Worm (Caenorhabditis elegans) whole organism, L4 larva: Measurements from ENCODE around the gene osta-2.
A peak's percentile ranks its signal among the peaks of the same experiment; 100 is the strongest.

Experiments
- F26F4.8 ChIP-seq: fragments of 200-800 bp; sonication (Bioruptor generic); conservative IDR thresholded peaks from 2 replicates; pipeline ENCODE4 v1.3.6; 2022; ENCODE audit warnings: missing genetic modification characterization, missing compliant biosample characterization
- R02D3.7 ChIP-seq: fragments of 150-350 bp; sonication (generic microtip); optimal IDR thresholded peaks from 3 replicates; lab custom pipeline; 2014; ENCODE audit warnings: missing biosample characterization, missing genetic modification characterization
- Y75B8A.6 ChIP-seq: fragments of 200-800 bp; sonication (Bioruptor generic); IDR thresholded peaks from 2 replicates; pipeline ENCODE4 v1.3.6; 2022; ENCODE audit warnings: missing genetic modification reagents, missing genetic modification characterization, missing compliant biosample characterization
- ZK337.2 ChIP-seq: fragments of 200-800 bp; sonication (Bioruptor generic); IDR thresholded peaks from 2 replicates; pipeline ENCODE4 v1.3.6; 2022; ENCODE audit warnings: missing genetic modification reagents, missing genetic modification characterization, missing compliant biosample characterization
- aha-1 ChIP-seq: fragments of 150-350 bp; peaks from one replicate; lab custom pipeline; 2014; ENCODE audit warnings: missing biosample characterization, missing genetic modification characterization
- aly-2 ChIP-seq: sonication (generic microtip); optimal IDR thresholded peaks from 2 replicates; lab custom pipeline; 2018; ENCODE audit warnings: missing biosample characterization, missing genetic modification characterization
- ama-1 ChIP-seq: fragments of 150-350 bp; optimal IDR thresholded peaks from 2 replicates; lab custom pipeline; 2014; ENCODE audit warnings: inconsistent platforms, mixed read lengths
- arid-1 ChIP-seq: fragments of 200-800 bp; sonication (Bioruptor generic); conservative IDR thresholded peaks from 2 replicates; pipeline ENCODE4 v1.3.6; 2022; ENCODE audit warnings: missing genetic modification reagents, missing genetic modification characterization, missing compliant biosample characterization
- attf-4 ChIP-seq: sonication (generic microtip); optimal IDR thresholded peaks from 3 replicates; lab custom pipeline; 2017; ENCODE audit warnings: missing biosample characterization, missing genetic modification characterization
- ceh-20 ChIP-seq: fragments of 200-800 bp; sonication (Bioruptor generic); IDR thresholded peaks from 2 replicates; pipeline ENCODE4 v1.3.6; 2022; ENCODE audit warnings: missing genetic modification reagents, missing genetic modification characterization, missing compliant biosample characterization
- ceh-44 ChIP-seq: fragments of 200-800 bp; sonication (Bioruptor generic); IDR thresholded peaks from 2 replicates; pipeline ENCODE4 v1.3.6; 2022; ENCODE audit warnings: missing genetic modification reagents, missing genetic modification characterization, missing compliant biosample characterization
- ceh-62 ChIP-seq: sonication (generic microtip); optimal IDR thresholded peaks from 2 replicates; lab custom pipeline; 2017; ENCODE audit warnings: missing biosample characterization, missing genetic modification characterization
- ceh-82 ChIP-seq: sonication (generic microtip); optimal IDR thresholded peaks from 2 replicates; lab custom pipeline; 2017; ENCODE audit warnings: missing biosample characterization, missing genetic modification characterization
- ctbp-1 ChIP-seq: fragments of 200-800 bp; sonication (Bioruptor generic); IDR thresholded peaks from 2 replicates; pipeline ENCODE4 v1.3.6; 2022; ENCODE audit warnings: missing genetic modification reagents, missing genetic modification characterization, missing compliant biosample characterization
- daf-12 ChIP-seq: fragments of 150-350 bp; optimal IDR thresholded peaks from 2 replicates; lab custom pipeline; 2014; ENCODE audit warnings: missing biosample characterization, missing genetic modification reagents, missing genetic modification characterization
- daf-8 ChIP-seq: fragments of 200-800 bp; sonication (Bioruptor generic); IDR thresholded peaks from 2 replicates; pipeline ENCODE4 v1.3.6; 2022; ENCODE audit warnings: missing genetic modification characterization, missing compliant biosample characterization
- dmd-9 ChIP-seq: fragments of 200-800 bp; sonication (Bioruptor generic); IDR thresholded peaks from 2 replicates; pipeline ENCODE4 v1.3.6; 2022; ENCODE audit warnings: missing genetic modification reagents, missing genetic modification characterization, missing compliant biosample characterization
- dpl-1 ChIP-seq: fragments of 150-350 bp; optimal IDR thresholded peaks from 2 replicates; lab custom pipeline; 2014; ENCODE audit warnings: missing biosample characterization, missing genetic modification reagents, missing genetic modification characterization
- egl-43 ChIP-seq: fragments of 200-800 bp; sonication (Bioruptor generic); IDR thresholded peaks from 2 replicates; pipeline ENCODE4 v1.3.6; 2022; ENCODE audit warnings: missing genetic modification reagents, missing genetic modification characterization, missing compliant biosample characterization
- gei-8 ChIP-seq: fragments of 200-800 bp; sonication (Bioruptor generic); optimal IDR thresholded peaks from 2 replicates; lab custom pipeline; 2018; ENCODE audit warnings: mild to moderate bottlenecking, missing genetic modification characterization, missing compliant biosample characterization
- hif-1 ChIP-seq, 2 experiments: sonication (generic microtip); optimal IDR thresholded peaks; 2 replicates each; lab custom pipeline; 2016 to 2017; ENCODE audit warnings: missing compliant biosample characterization in 2 of 2, missing genetic modification characterization in 2 of 2, missing genetic modification reagents in 2 of 2, missing genotype in 2 of 2, mild to moderate bottlenecking in 1 of 2
- hlh-11 ChIP-seq: fragments of 200-800 bp; sonication (Bioruptor generic); optimal IDR thresholded peaks from 2 replicates; lab custom pipeline; 2018; ENCODE audit warnings: mild to moderate bottlenecking, missing genetic modification characterization, missing compliant biosample characterization
- hmg-1.1 ChIP-seq: fragments of 200-800 bp; sonication (Bioruptor generic); IDR thresholded peaks from 2 replicates; pipeline ENCODE4 v1.3.6; 2022; ENCODE audit warnings: missing genetic modification reagents, missing genetic modification characterization, missing compliant biosample characterization
- lim-7 ChIP-seq: fragments of 200-800 bp; sonication (Bioruptor generic); IDR thresholded peaks from 2 replicates; pipeline ENCODE4 v1.3.6; 2022; ENCODE audit warnings: missing genetic modification characterization, missing compliant biosample characterization
- lin-1 ChIP-seq: fragments of 200-800 bp; sonication (Bioruptor generic); IDR thresholded peaks from 2 replicates; pipeline ENCODE4 v1.3.6; 2022; ENCODE audit warnings: missing genetic modification reagents, missing genetic modification characterization, missing compliant biosample characterization
- lin-15B ChIP-seq: fragments of 150-350 bp; sonication (generic microtip); optimal IDR thresholded peaks from 3 replicates; lab custom pipeline; 2014; ENCODE audit warnings: missing biosample characterization, missing genetic modification characterization
- lin-39 ChIP-seq: fragments of 150-350 bp; optimal IDR thresholded peaks from 2 replicates; lab custom pipeline; 2014; ENCODE audit warnings: missing biosample characterization, missing genetic modification reagents, missing genetic modification characterization
- madf-9 ChIP-seq: fragments of 200-800 bp; sonication (Bioruptor generic); conservative IDR thresholded peaks from 2 replicates; pipeline ENCODE4 v1.3.6; 2022; ENCODE audit warnings: missing genetic modification reagents, missing genetic modification characterization, missing compliant biosample characterization
- mdl-1 ChIP-seq, 2 experiments: fragments of 150-350 bp in 1 of 2; sonication (generic microtip) in 1 of 2; optimal IDR thresholded peaks; 2 replicates each; lab custom pipeline; 2014 to 2017; ENCODE audit warnings: missing biosample characterization in 2 of 2, missing genetic modification characterization in 2 of 2
- mdt-29 ChIP-seq: fragments of 200-800 bp; sonication (Bioruptor generic); IDR thresholded peaks from 2 replicates; pipeline ENCODE4 v1.3.6; 2022; ENCODE audit warnings: missing genetic modification reagents, missing genetic modification characterization, missing compliant biosample characterization
- mxl-2 ChIP-seq: fragments of 200-800 bp; sonication (Bioruptor generic); conservative IDR thresholded peaks from 2 replicates; pipeline ENCODE4 v1.3.6; 2022; ENCODE audit warnings: missing genetic modification reagents, missing genetic modification characterization, missing compliant biosample characterization
- nhr-102 ChIP-seq: sonication (generic microtip); optimal IDR thresholded peaks from 2 replicates; lab custom pipeline; 2016; ENCODE audit warnings: mild to moderate bottlenecking, missing genetic modification characterization, moderate library complexity, missing compliant biosample characterization
- nhr-111 ChIP-seq: fragments of 200-800 bp; sonication (Bioruptor generic); optimal IDR thresholded peaks from 2 replicates; lab custom pipeline; 2018; ENCODE audit warnings: mild to moderate bottlenecking, missing genetic modification characterization, missing compliant biosample characterization
- nhr-25 ChIP-seq: sonication (generic microtip); optimal IDR thresholded peaks from 2 replicates; lab custom pipeline; 2017; ENCODE audit warnings: missing genetic modification characterization, mild to moderate bottlenecking, missing compliant biosample characterization, antibody characterized with exemption, moderate library complexity, borderline replicate concordance; ENCODE audit not compliant: insufficient read depth
- nhr-28 ChIP-seq: fragments of 150-350 bp; optimal IDR thresholded peaks from 2 replicates; lab custom pipeline; 2014; ENCODE audit warnings: missing biosample characterization, missing genetic modification characterization
- nhr-48 ChIP-seq: sonication (generic microtip); optimal IDR thresholded peaks from 2 replicates; lab custom pipeline; 2016; ENCODE audit warnings: mild to moderate bottlenecking, missing genetic modification characterization, missing compliant biosample characterization
- nhr-6 ChIP-seq: fragments of 150-350 bp; optimal IDR thresholded peaks from 2 replicates; lab custom pipeline; 2014; ENCODE audit warnings: missing biosample characterization, missing genetic modification characterization
- nhr-77 ChIP-seq: fragments of 150-350 bp; optimal IDR thresholded peaks from 2 replicates; lab custom pipeline; 2014; ENCODE audit warnings: missing biosample characterization, missing genetic modification characterization
- php-3 ChIP-seq: fragments of 200-800 bp; sonication (Bioruptor generic); IDR thresholded peaks from 2 replicates; pipeline ENCODE4 v1.3.6; 2022; ENCODE audit warnings: missing genetic modification reagents, missing genetic modification characterization, missing compliant biosample characterization
- skn-1 ChIP-seq: fragments of 150-350 bp; optimal IDR thresholded peaks from 2 replicates; lab custom pipeline; 2014; ENCODE audit warnings: missing biosample characterization, missing genetic modification characterization
- spr-3 ChIP-seq: fragments of 200-800 bp; sonication (Bioruptor generic); optimal IDR thresholded peaks from 2 replicates; lab custom pipeline; 2018; ENCODE audit warnings: mild to moderate bottlenecking, missing genetic modification characterization, missing compliant biosample characterization
- tag-97 ChIP-seq: fragments of 200-800 bp; sonication (Bioruptor generic); IDR thresholded peaks from 2 replicates; pipeline ENCODE4 v1.3.6; 2022; ENCODE audit warnings: missing genetic modification characterization, missing compliant biosample characterization
- tra-1 ChIP-seq: fragments of 200-800 bp; sonication (Bioruptor generic); IDR thresholded peaks from 2 replicates; pipeline ENCODE4 v1.3.6; 2022; ENCODE audit warnings: missing genetic modification reagents, missing genetic modification characterization, missing compliant biosample characterization
- unc-130 ChIP-seq: sonication (generic microtip); optimal IDR thresholded peaks from 2 replicates; lab custom pipeline; 2016; ENCODE audit warnings: missing genetic modification reagents, missing genetic modification characterization, missing compliant biosample characterization
- unc-39 ChIP-seq: sonication (generic microtip); optimal IDR thresholded peaks from 2 replicates; lab custom pipeline; 2017; ENCODE audit warnings: missing biosample characterization, missing genetic modification characterization
- unc-62 ChIP-seq, 3 experiments: fragments of 150-350 bp in 1 of 3; sonication (generic microtip); optimal IDR thresholded peaks in 2 of 3; peaks in 1 of 3; 1 replicate in 1 of 3; 2 replicates in 2 of 3; lab custom pipeline; 2014 to 2017; ENCODE audit warnings: missing biosample characterization in 3 of 3, missing genetic modification characterization in 3 of 3, missing genetic modification reagents in 3 of 3, missing genotype in 1 of 3
- zip-2 ChIP-seq: fragments of 150-350 bp; optimal IDR thresholded peaks from 2 replicates; lab custom pipeline; 2014; ENCODE audit warnings: missing biosample characterization, missing genetic modification characterization
- ztf-7 ChIP-seq: fragments of 150-350 bp; optimal IDR thresholded peaks from 2 replicates; lab custom pipeline; 2014; ENCODE audit warnings: missing biosample characterization, missing genetic modification characterization

The osta-2 gene

DNA sequence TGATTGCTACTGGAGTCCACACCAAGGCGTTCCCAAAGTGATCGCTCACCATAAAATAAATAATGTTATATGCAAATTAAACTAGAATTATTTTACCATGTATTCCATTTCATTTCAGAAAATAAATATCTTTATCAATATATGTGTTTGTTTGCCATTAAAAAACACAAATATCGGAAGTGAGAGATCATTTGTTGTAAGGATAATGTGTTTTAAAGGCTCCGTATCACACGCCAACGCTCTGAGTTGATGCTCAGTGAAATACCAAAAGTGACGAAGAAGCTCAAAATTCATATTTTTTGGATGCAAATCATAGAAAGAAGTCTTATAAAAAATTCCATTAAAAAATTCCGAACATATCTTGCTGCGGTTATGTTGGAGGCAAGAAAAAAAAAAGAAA, 11.3 kb upstream of the osta-2 start:
- TF ChIP-seq unc-39 (tag; lab: Kevin White, UChicago) (no peak), unc-62 (GFP tag; optimal IDR thresholded peaks at IDR 0.05 in 1 of 2; lab: Kevin White, UChicago) (peak in 1 of 2 experiments; percentile 91), unc-62 (tag; optimal IDR thresholded peaks at IDR 0.05; lab: Kevin White, UChicago) (no peak)

DNA sequence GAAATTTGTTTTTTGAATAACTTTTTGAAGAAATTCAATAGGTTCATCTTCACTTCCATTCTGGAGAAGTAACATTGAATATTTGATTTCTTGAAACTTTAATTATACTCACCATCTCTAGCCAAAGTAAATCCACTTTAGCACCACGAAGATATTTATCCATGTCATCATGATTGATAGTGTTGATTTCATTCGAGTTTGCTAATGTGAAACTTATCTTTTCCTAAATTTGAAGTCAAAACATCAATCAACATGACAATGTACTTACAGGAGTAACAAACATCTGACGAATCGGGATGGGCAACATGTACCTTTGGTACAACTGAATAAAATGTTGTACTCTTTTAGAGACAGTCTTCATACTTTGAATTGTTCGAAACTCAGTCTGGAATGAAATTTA, 10.2 kb upstream of the osta-2 start:
- TF ChIP-seq aha-1 (tag; lab: Kevin White, UChicago) (peak; percentile 56), php-3 (no peak), unc-62 (GFP tag; optimal IDR thresholded peaks at IDR 0.05 in 1 of 2; lab: Kevin White, UChicago) (peak in 1 of 2 experiments; percentile 62), unc-62 (tag; optimal IDR thresholded peaks at IDR 0.05; lab: Kevin White, UChicago) (no peak)

DNA sequence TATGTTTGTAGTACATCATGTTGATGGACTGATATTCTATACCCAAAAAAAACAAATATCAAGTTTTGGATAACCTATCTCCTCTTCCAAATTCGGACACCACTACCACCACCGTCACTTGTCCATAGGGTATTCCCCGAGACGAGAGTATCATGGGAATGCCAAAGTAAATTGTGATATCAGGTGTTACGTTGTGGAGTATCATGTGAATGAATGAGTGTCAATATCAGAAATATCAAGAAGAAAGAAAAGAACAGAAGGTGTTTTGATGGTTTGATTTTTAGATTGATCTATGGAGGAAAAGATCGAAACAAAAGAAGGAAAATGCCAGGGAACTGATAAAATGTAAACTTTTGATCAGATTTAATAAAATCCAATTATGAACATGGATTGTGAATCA, 9.2 kb upstream of the osta-2 start:
- TF ChIP-seq Y75B8A.6 (no peak), nhr-111 (GFP tag; lab: Kevin White, UChicago) (no peak), ceh-82 (tag; lab: Kevin White, UChicago) (no peak), ctbp-1 (GFP tag; lab: Robert Waterston, UW) (no peak), lin-1 (GFP tag; lab: Robert Waterston, UW) (no peak), ZK337.2 (GFP tag; lab: Robert Waterston, UW) (no peak), zip-2 (tag; lab: Kevin White, UChicago) (no peak), madf-9 (GFP tag; lab: Robert Waterston, UW) (no peak), nhr-28 (tag; lab: Kevin White, UChicago) (peak; percentile 70), R02D3.7 (tag; lab: Kevin White, UChicago) (no peak), aly-2 (tag; lab: Kevin White, UChicago) (no peak), hif-1 (tag; optimal IDR thresholded peaks at IDR 0.05; lab: Kevin White, UChicago) (no peak), tag-97 (GFP tag; lab: Robert Waterston, UW) (no peak), attf-4 (tag; lab: Kevin White, UChicago) (no peak), nhr-25 (tag; lab: Kevin White, UChicago) (no peak), aha-1 (tag; lab: Kevin White, UChicago) (peak; percentile 80), nhr-48 (tag; lab: Kevin White, UChicago) (no peak), gei-8 (GFP tag; lab: Kevin White, UChicago) (no peak), lim-7 (GFP tag; lab: Robert Waterston, UW) (no peak), ceh-62 (tag; lab: Kevin White, UChicago) (no peak), hlh-11 (tag; lab: Kevin White, UChicago) (peak; percentile 51), unc-130 (no peak), mdl-1 (tag; optimal IDR thresholded peaks at IDR 0.05; lab: Kevin White, UChicago) (peak in 1 of 2 experiments; percentile 50), daf-8 (GFP tag; lab: Robert Waterston, UW) (no peak), arid-1 (GFP tag; lab: Robert Waterston, UW) (no peak), nhr-77 (tag; lab: Kevin White, UChicago) (peak; percentile 21), ama-1 (lab: Kevin White, UChicago) (no peak), mdt-29 (GFP tag; lab: Robert Waterston, UW) (no peak), skn-1 (tag; lab: Kevin White, UChicago) (no peak), dmd-9 (GFP tag; lab: Robert Waterston, UW) (no peak), hmg-1.1 (no peak), lin-15B (tag; lab: Kevin White, UChicago) (no peak), daf-12 (tag; lab: Kevin White, UChicago) (no peak), spr-3 (GFP tag; lab: Kevin White, UChicago) (no peak), F26F4.8 (no peak), unc-39 (tag; lab: Kevin White, UChicago) (no peak), ceh-44 (GFP tag; lab: Robert Waterston, UW) (no peak), egl-43 (no peak), nhr-102 (no peak), mxl-2 (GFP tag; lab: Robert Waterston, UW) (no peak), lin-39 (tag; lab: Kevin White, UChicago) (no peak), dpl-1 (GFP tag; lab: Kevin White, UChicago) (no peak), ztf-7 (tag; lab: Kevin White, UChicago) (no peak), ceh-20 (GFP tag; lab: Robert Waterston, UW) (no peak), nhr-6 (peak; percentile 30), tra-1 (no peak)
